Worm (Caenorhabditis elegans) whole organism, L1 larva: Measurements from ENCODE around the gene agmo-1.

Experiments used
- C04F5.9 ChIP-seq: sonication (generic microtip); optimal IDR thresholded peaks from 2 replicates; lab custom pipeline; 2016; ENCODE audit warnings: missing genetic modification characterization, missing compliant biosample characterization
- C16A3.4 ChIP-seq: fragments of 150-350 bp; optimal IDR thresholded peaks from 2 replicates; lab custom pipeline; 2014; ENCODE audit warnings: missing biosample characterization, missing genetic modification characterization
- F16B12.6 ChIP-seq: fragments of 150-350 bp; optimal IDR thresholded peaks from 2 replicates; lab custom pipeline; 2014; ENCODE audit warnings: missing biosample characterization, missing genetic modification characterization
- Y116A8C.19 ChIP-seq: sonication (generic microtip); optimal IDR thresholded peaks from 2 replicates; lab custom pipeline; 2016; ENCODE audit warnings: missing compliant biosample characterization, missing genetic modification characterization, borderline replicate concordance
- alr-1 ChIP-seq: fragments of 200-800 bp; sonication (Bioruptor generic); optimal IDR thresholded peaks from 2 replicates; lab custom pipeline; 2018; ENCODE audit warnings: borderline replicate concordance, mild to moderate bottlenecking, missing genetic modification characterization, missing compliant biosample characterization
- blmp-1 ChIP-seq: fragments of 150-350 bp; optimal IDR thresholded peaks from 2 replicates; lab custom pipeline; 2014; ENCODE audit warnings: missing biosample characterization, missing genetic modification characterization
- ceh-88 ChIP-seq: fragments of 200-800 bp; sonication (Bioruptor generic); IDR thresholded peaks from 2 replicates; pipeline ENCODE4 v1.3.6; 2022; ENCODE audit warnings: missing genetic modification characterization, missing compliant biosample characterization
- ceh-90 ChIP-seq: sonication (generic microtip); optimal IDR thresholded peaks from 2 replicates; lab custom pipeline; 2016; ENCODE audit warnings: missing genetic modification characterization, missing compliant biosample characterization
- ces-1 ChIP-seq: fragments of 150-350 bp; optimal IDR thresholded peaks from 2 replicates; lab custom pipeline; 2014; ENCODE audit warnings: missing biosample characterization, missing genetic modification reagents, missing genetic modification characterization
- dpl-1 ChIP-seq, 3 experiments: fragments of 150-350 bp in 2 of 3; sonication (generic microtip) in 1 of 3; optimal IDR thresholded peaks; 2 replicates each; lab custom pipeline; 2014 to 2017; ENCODE audit warnings: missing biosample characterization in 3 of 3, missing genetic modification characterization in 3 of 3, missing genetic modification reagents in 3 of 3
- efl-1 ChIP-seq, 4 experiments: fragments of 150-350 bp; optimal IDR thresholded peaks in 3 of 4; peaks in 1 of 4; 1 replicate in 1 of 4; 2 replicates in 3 of 4; lab custom pipeline; 2014; ENCODE audit warnings: missing biosample characterization in 2 of 4, missing genetic modification characterization in 2 of 4, missing genetic modification reagents in 2 of 4
- elt-2 ChIP-seq: sonication (generic microtip); optimal IDR thresholded peaks from 2 replicates; lab custom pipeline; 2016; ENCODE audit warnings: missing genetic modification characterization, mild to moderate bottlenecking, inconsistent platforms, missing compliant biosample characterization, missing genetic modification reagents
- grh-1 ChIP-seq: fragments of 200-800 bp; sonication (Bioruptor generic); IDR thresholded peaks from 2 replicates; pipeline ENCODE4 v1.3.6; 2022; ENCODE audit warnings: missing genetic modification reagents, missing genetic modification characterization, missing compliant biosample characterization
- hlh-4 ChIP-seq: sonication (generic microtip); optimal IDR thresholded peaks from 2 replicates; lab custom pipeline; 2016; ENCODE audit warnings: mild to moderate bottlenecking, missing genetic modification characterization, missing compliant biosample characterization
- hpl-2 ChIP-seq: fragments of 150-350 bp; optimal IDR thresholded peaks from 2 replicates; lab custom pipeline; 2014; ENCODE audit warnings: missing biosample characterization, missing genetic modification reagents, missing genetic modification characterization
- jun-1 ChIP-seq: fragments of 150-350 bp; optimal IDR thresholded peaks from 2 replicates; lab custom pipeline; 2014; ENCODE audit warnings: missing biosample characterization, missing genetic modification reagents, missing genetic modification characterization
- lin-14 ChIP-seq: fragments of 200-800 bp; sonication (Bioruptor generic); optimal IDR thresholded peaks from 2 replicates; lab custom pipeline; 2018; ENCODE audit warnings: mild to moderate bottlenecking, missing genetic modification characterization, moderate library complexity, missing compliant biosample characterization
- lin-35 ChIP-seq, 2 experiments: fragments of 150-350 bp; optimal IDR thresholded peaks; 2 replicates each; lab custom pipeline; 2014; ENCODE audit warnings: missing biosample characterization in 2 of 2, missing genetic modification characterization in 2 of 2, missing genetic modification reagents in 2 of 2
- lin-39 ChIP-seq: fragments of 150-350 bp; optimal IDR thresholded peaks from 2 replicates; lab custom pipeline; 2014; ENCODE audit warnings: missing biosample characterization, missing genetic modification reagents, missing genetic modification characterization
- lsy-2 ChIP-seq, 2 experiments: fragments of 150-350 bp; optimal IDR thresholded peaks; 2 replicates each; lab custom pipeline; 2014; ENCODE audit warnings: missing biosample characterization in 2 of 2, missing genetic modification characterization in 2 of 2
- mab-9 ChIP-seq: fragments of 200-800 bp; sonication (Bioruptor generic); IDR thresholded peaks from 2 replicates; pipeline ENCODE4 v1.3.6; 2022; ENCODE audit warnings: missing genetic modification reagents, missing genetic modification characterization, missing compliant biosample characterization
- mdl-1 ChIP-seq, 2 experiments: fragments of 150-350 bp; optimal IDR thresholded peaks; 2 replicates each; lab custom pipeline; 2014 to 2017; ENCODE audit warnings: missing biosample characterization in 2 of 2, missing genetic modification characterization in 2 of 2, inconsistent platforms in 1 of 2
- nhr-12 ChIP-seq: sonication (generic microtip); optimal IDR thresholded peaks from 2 replicates; lab custom pipeline; 2017; ENCODE audit warnings: missing biosample characterization, missing genetic modification characterization
- nhr-19 ChIP-seq: fragments of 200-800 bp; sonication (Bioruptor generic); conservative IDR thresholded peaks from 2 replicates; pipeline ENCODE4 v1.3.6; 2022; ENCODE audit warnings: missing genetic modification characterization, missing compliant biosample characterization
- nhr-20 ChIP-seq: sonication (generic microtip); optimal IDR thresholded peaks from 2 replicates; lab custom pipeline; 2016; ENCODE audit warnings: mild to moderate bottlenecking, missing genetic modification characterization, missing compliant biosample characterization
- nhr-71 ChIP-seq: sonication (generic microtip); optimal IDR thresholded peaks from 2 replicates; lab custom pipeline; 2016; ENCODE audit warnings: mild to moderate bottlenecking, missing genetic modification characterization, moderate library complexity, missing compliant biosample characterization
- pag-3 ChIP-seq: sonication (generic microtip); optimal IDR thresholded peaks from 2 replicates; lab custom pipeline; 2017; ENCODE audit warnings: missing genetic modification characterization, mild to moderate bottlenecking, missing compliant biosample characterization, antibody characterized with exemption, borderline replicate concordance; ENCODE audit not compliant: insufficient read depth
- rnt-1 ChIP-seq: sonication (generic microtip); optimal IDR thresholded peaks from 2 replicates; lab custom pipeline; 2016; ENCODE audit warnings: mild to moderate bottlenecking, missing genetic modification characterization, moderate library complexity, missing compliant biosample characterization
- snpc-4 ChIP-seq: fragments of 150-350 bp; optimal IDR thresholded peaks from 2 replicates; lab custom pipeline; 2014; ENCODE audit warnings: missing biosample characterization, missing genetic modification characterization
- sox-4 ChIP-seq: sonication (generic microtip); optimal IDR thresholded peaks from 2 replicates; lab custom pipeline; 2016; ENCODE audit warnings: missing genetic modification characterization, missing compliant biosample characterization
- sptf-1 ChIP-seq: fragments of 150-350 bp; optimal IDR thresholded peaks from 2 replicates; lab custom pipeline; 2014; ENCODE audit warnings: missing biosample characterization, missing genetic modification characterization
- sup-37 ChIP-seq: fragments of 200-800 bp; sonication (Bioruptor generic); optimal IDR thresholded peaks from 2 replicates; lab custom pipeline; 2018; ENCODE audit warnings: mild to moderate bottlenecking, missing genetic modification characterization, missing compliant biosample characterization
- swsn-7 ChIP-seq: sonication (generic microtip); optimal IDR thresholded peaks from 2 replicates; lab custom pipeline; 2016; ENCODE audit warnings: missing genetic modification characterization, missing compliant biosample characterization
- tbx-2 ChIP-seq: sonication (generic microtip); optimal IDR thresholded peaks from 2 replicates; lab custom pipeline; 2016; ENCODE audit warnings: missing genetic modification characterization, missing compliant biosample characterization
- tlp-1 ChIP-seq: fragments of 150-350 bp; optimal IDR thresholded peaks from 2 replicates; lab custom pipeline; 2014; ENCODE audit warnings: missing biosample characterization, missing genetic modification characterization
- unc-130 ChIP-seq: fragments of 150-350 bp; optimal IDR thresholded peaks from 2 replicates; lab custom pipeline; 2017; ENCODE audit warnings: missing biosample characterization, missing genetic modification characterization, inconsistent platforms
- vab-15 ChIP-seq: sonication (generic microtip); optimal IDR thresholded peaks from 2 replicates; lab custom pipeline; 2017; ENCODE audit warnings: missing genotype, mild to moderate bottlenecking, missing genetic modification characterization, missing compliant biosample characterization
- ztf-4 ChIP-seq: fragments of 150-350 bp; optimal IDR thresholded peaks from 2 replicates; lab custom pipeline; 2014; ENCODE audit warnings: missing biosample characterization, missing genetic modification characterization

The agmo-1 gene

ce11 chrIII:12822608-12823261 lies 24.4 kb upstream of the agmo-1 start:
- no peak for TF ChIP-seq nhr-71 (tag; lab: Kevin White, UChicago)
- TF ChIP-seq efl-1 (optimal IDR thresholded peaks at IDR 0.05; lab: Kevin White, UChicago) = no peak
- peak in 1 of 2 experiments; percentile 47 for TF ChIP-seq efl-1 (GFP tag; optimal IDR thresholded peaks at IDR 0.05 in 1 of 2; lab: Kevin White, UChicago)

- TF ChIP-seq lin-39 (tag; lab: Kevin White, UChicago) (no peak), vab-15 (tag; lab: Kevin White, UChicago) (no peak), grh-1 (GFP tag; lab: Robert Waterston, UW) (no peak), sox-4 (tag; lab: Kevin White, UChicago) (no peak), ces-1 (GFP tag; lab: Kevin White, UChicago) (no peak), ceh-88 (GFP tag; lab: Robert Waterston, UW) (no peak), lsy-2 (tag; optimal IDR thresholded peaks at IDR 0.05; lab: Kevin White, UChicago) (peak in 1 of 2 experiments; percentile 56), swsn-7 (tag; lab: Kevin White, UChicago) (no peak), efl-1 (optimal IDR thresholded peaks at IDR 0.05; lab: Kevin White, UChicago) (peak; percentile 19 to 25), efl-1 (GFP tag; optimal IDR thresholded peaks at IDR 0.05 in 1 of 2; lab: Kevin White, UChicago) (peak in 1 of 2 experiments; percentile 18), Y116A8C.19 (tag; lab: Kevin White, UChicago) (no peak), elt-2 (tag; lab: Kevin White, UChicago) (no peak), pag-3 (tag; lab: Kevin White, UChicago) (no peak), lin-35 (GFP tag; optimal IDR thresholded peaks at IDR 0.05; lab: Kevin White, UChicago) (peak in 1 of 2 experiments; percentile 17), dpl-1 (GFP tag; optimal IDR thresholded peaks at IDR 0.05; lab: Kevin White, UChicago) (peak in 1 of 3 experiments; percentile 58), ceh-90 (tag; lab: Kevin White, UChicago) (no peak), nhr-20 (tag; lab: Kevin White, UChicago) (no peak), sup-37 (GFP tag; lab: Kevin White, UChicago) (no peak), mdl-1 (tag; optimal IDR thresholded peaks at IDR 0.05; lab: Kevin White, UChicago) (no peak), jun-1 (tag; lab: Kevin White, UChicago) (no peak), hpl-2 (GFP tag; lab: Kevin White, UChicago) (no peak), C16A3.4 (tag; lab: Kevin White, UChicago) (peak; percentile 27), blmp-1 (peak; percentile 10), sptf-1 (tag; lab: Kevin White, UChicago) (no peak), nhr-12 (no peak), mab-9 (no peak), F16B12.6 (tag; lab: Kevin White, UChicago) (no peak), tlp-1 (tag; lab: Kevin White, UChicago) (no peak), snpc-4 (tag; lab: Kevin White, UChicago) (no peak), unc-130 (tag; lab: Kevin White, UChicago) (no peak)
These were observed 23.0 kb upstream of the agmo-1 start for ce11 chrIII:12821331-12821730.

ce11 chrIII:12819909-12820308 lies 21.5 kb upstream of the agmo-1 start, which contains the start of the genes Y37D8A.2 and Y37D8A.25:
TSS of gene Y37D8A.2 (plus strand) at chrIII:12820193.
TSS of gene Y37D8A.25 (minus strand) at chrIII:12820253.
- TF ChIP-seq ztf-4 = no peak
- peak; percentile 42 for TF ChIP-seq nhr-71 (tag; lab: Kevin White, UChicago)
- TF ChIP-seq lsy-2 (tag; optimal IDR thresholded peaks at IDR 0.05; lab: Kevin White, UChicago) = no peak
- TF ChIP-seq lin-14 (GFP tag; lab: Kevin White, UChicago) = no peak
- TF ChIP-seq sup-37 (GFP tag; lab: Kevin White, UChicago) = no peak
- no peak for TF ChIP-seq hlh-4
- no peak for TF ChIP-seq C04F5.9
- TF ChIP-seq tbx-2 (tag; lab: Kevin White, UChicago) = no peak
- peak; percentile 22 for TF ChIP-seq nhr-19
- TF ChIP-seq rnt-1 (tag; lab: Kevin White, UChicago) = peak; percentile 59
- peak; percentile 25 for TF ChIP-seq unc-130 (tag; lab: Kevin White, UChicago)
- no peak for TF ChIP-seq alr-1 (tag; lab: Kevin White, UChicago)
